Worm (Caenorhabditis elegans) whole organism, late embryonic: ENCODE measurements around the gene C07A9.13.

Experiments used
- C08G9.2 ChIP-seq: sonication (generic microtip); optimal IDR thresholded peaks from 2 replicates; lab custom pipeline; 2016; ENCODE audit warnings: mild to moderate bottlenecking, missing genetic modification characterization, moderate library complexity, missing compliant biosample characterization
- F13H6.1 ChIP-seq: sonication (generic microtip); optimal IDR thresholded peaks from 2 replicates; lab custom pipeline; 2016; ENCODE audit warnings: missing genetic modification characterization, missing compliant biosample characterization
- T23F11.4 ChIP-seq: fragments of 200-800 bp; sonication (Bioruptor generic); optimal IDR thresholded peaks from 2 replicates; lab custom pipeline; 2018; ENCODE audit warnings: mild to moderate bottlenecking, missing genetic modification characterization, missing compliant biosample characterization
- Y22D7AL.16 ChIP-seq: sonication (generic microtip); optimal IDR thresholded peaks from 2 replicates; lab custom pipeline; 2016; ENCODE audit warnings: missing genetic modification characterization, missing compliant biosample characterization
- ceh-14 ChIP-seq: sonication (generic microtip); optimal IDR thresholded peaks from 2 replicates; lab custom pipeline; 2016; ENCODE audit warnings: missing genotype, missing genetic modification characterization, missing compliant biosample characterization
- ceh-18 ChIP-seq: sonication (generic microtip); optimal IDR thresholded peaks from 2 replicates; lab custom pipeline; 2016; ENCODE audit warnings: missing genetic modification characterization, missing compliant biosample characterization
- ceh-22 ChIP-seq: sonication (generic microtip); optimal IDR thresholded peaks from 2 replicates; lab custom pipeline; 2017; ENCODE audit warnings: missing biosample characterization, missing genetic modification characterization
- ceh-24 ChIP-seq: sonication (generic microtip); optimal IDR thresholded peaks from 2 replicates; lab custom pipeline; 2016; ENCODE audit warnings: mild to moderate bottlenecking, missing genetic modification characterization, missing compliant biosample characterization
- ceh-30 ChIP-seq: fragments of 150-350 bp; optimal IDR thresholded peaks from 2 replicates; lab custom pipeline; 2014; ENCODE audit warnings: missing biosample characterization, missing genetic modification characterization
- ceh-31 ChIP-seq: sonication (generic microtip); optimal IDR thresholded peaks from 2 replicates; lab custom pipeline; 2016; ENCODE audit warnings: missing genetic modification characterization, missing compliant biosample characterization
- ceh-34 ChIP-seq: sonication (generic microtip); optimal IDR thresholded peaks from 2 replicates; lab custom pipeline; 2016; ENCODE audit warnings: mild to moderate bottlenecking, missing genetic modification characterization, missing compliant biosample characterization
- ceh-48 ChIP-seq: sonication (generic microtip); optimal IDR thresholded peaks from 2 replicates; lab custom pipeline; 2016; ENCODE audit warnings: missing genetic modification characterization, inconsistent platforms, missing compliant biosample characterization
- dmd-4 ChIP-seq: sonication (generic microtip); optimal IDR thresholded peaks from 2 replicates; lab custom pipeline; 2016; ENCODE audit warnings: borderline replicate concordance, missing genetic modification characterization, missing compliant biosample characterization
- dve-1 ChIP-seq: sonication (generic microtip); optimal IDR thresholded peaks from 2 replicates; lab custom pipeline; 2017; ENCODE audit warnings: antibody characterized with exemption, mild to moderate bottlenecking, missing genetic modification characterization, missing compliant biosample characterization
- ets-4 ChIP-seq: sonication (generic microtip); optimal IDR thresholded peaks from 2 replicates; lab custom pipeline; 2016; ENCODE audit warnings: missing genetic modification characterization, missing compliant biosample characterization
- fax-1 ChIP-seq: sonication (generic microtip); optimal IDR thresholded peaks from 2 replicates; lab custom pipeline; 2016; ENCODE audit warnings: missing genotype, missing genetic modification characterization, missing compliant biosample characterization
- gmeb-2 ChIP-seq: sonication (generic microtip); optimal IDR thresholded peaks from 2 replicates; lab custom pipeline; 2016; ENCODE audit warnings: missing genetic modification characterization, inconsistent platforms, missing compliant biosample characterization
- hlh-13 ChIP-seq: fragments of 200-800 bp; sonication (Bioruptor generic); optimal IDR thresholded peaks from 2 replicates; lab custom pipeline; 2018; ENCODE audit warnings: mild to moderate bottlenecking, missing genetic modification characterization, missing compliant biosample characterization
- hlh-6 ChIP-seq: sonication (generic microtip); optimal IDR thresholded peaks from 2 replicates; lab custom pipeline; 2016; ENCODE audit warnings: missing genotype, missing genetic modification characterization, missing compliant biosample characterization
- hlh-8 ChIP-seq: sonication (generic microtip); optimal IDR thresholded peaks from 2 replicates; lab custom pipeline; 2016; ENCODE audit warnings: missing genotype, missing genetic modification characterization, missing compliant biosample characterization
- lim-6 ChIP-seq: sonication (generic microtip); optimal IDR thresholded peaks from 2 replicates; lab custom pipeline; 2016; ENCODE audit warnings: missing genetic modification characterization, missing compliant biosample characterization
- nhr-232 ChIP-seq: sonication (generic microtip); optimal IDR thresholded peaks from 2 replicates; lab custom pipeline; 2016; ENCODE audit warnings: missing genetic modification characterization, missing compliant biosample characterization
- npax-4 ChIP-seq: sonication (generic microtip); optimal IDR thresholded peaks from 2 replicates; lab custom pipeline; 2016; ENCODE audit warnings: missing genetic modification characterization, missing compliant biosample characterization
- odd-2 ChIP-seq: sonication (generic microtip); optimal IDR thresholded peaks from 2 replicates; lab custom pipeline; 2017; ENCODE audit warnings: antibody characterized with exemption, mild to moderate bottlenecking, missing genetic modification characterization, missing compliant biosample characterization
- pax-1 ChIP-seq: fragments of 150-350 bp; optimal IDR thresholded peaks from 2 replicates; lab custom pipeline; 2014; ENCODE audit warnings: missing biosample characterization, missing genetic modification characterization
- pha-4 ChIP-seq: fragments of 150-350 bp; optimal IDR thresholded peaks from 2 replicates; lab custom pipeline; 2018; ENCODE audit warnings: missing biosample characterization, missing genetic modification reagents, missing genetic modification characterization
- pros-1 ChIP-seq: fragments of 150-350 bp; optimal IDR thresholded peaks from 2 replicates; lab custom pipeline; 2014; ENCODE audit warnings: missing biosample characterization, missing genetic modification reagents, missing genetic modification characterization
- rnt-1 ChIP-seq: sonication (generic microtip); optimal IDR thresholded peaks from 2 replicates; lab custom pipeline; 2016; ENCODE audit warnings: missing genetic modification characterization, missing compliant biosample characterization
- sox-2 ChIP-seq: fragments of 200-800 bp; sonication (Bioruptor generic); IDR thresholded peaks from 2 replicates; pipeline ENCODE4 v1.3.6; 2022; ENCODE audit warnings: missing genetic modification reagents, missing genetic modification characterization, missing compliant biosample characterization
- syd-9 ChIP-seq: sonication (generic microtip); optimal IDR thresholded peaks from 2 replicates; lab custom pipeline; 2016; ENCODE audit warnings: mild to moderate bottlenecking, missing genetic modification characterization, moderate library complexity, missing compliant biosample characterization
- tbx-2 ChIP-seq: sonication (generic microtip); optimal IDR thresholded peaks from 2 replicates; lab custom pipeline; 2016; ENCODE audit warnings: missing genetic modification characterization, missing compliant biosample characterization
- ttx-3 ChIP-seq: sonication (generic microtip); optimal IDR thresholded peaks from 2 replicates; lab custom pipeline; 2016; ENCODE audit warnings: missing genetic modification reagents, missing genetic modification characterization, missing compliant biosample characterization
- unc-42 ChIP-seq: sonication (generic microtip); optimal IDR thresholded peaks from 2 replicates; lab custom pipeline; 2016; ENCODE audit warnings: missing genotype, missing genetic modification characterization, missing compliant biosample characterization
- unc-86 ChIP-seq: sonication (generic microtip); optimal IDR thresholded peaks from 2 replicates; lab custom pipeline; 2016; ENCODE audit warnings: missing genetic modification characterization, missing compliant biosample characterization
- zip-5 ChIP-seq: sonication (generic microtip); optimal IDR thresholded peaks from 2 replicates; lab custom pipeline; 2016; ENCODE audit warnings: missing genetic modification characterization, missing compliant biosample characterization

The C07A9.13 gene

DNA sequence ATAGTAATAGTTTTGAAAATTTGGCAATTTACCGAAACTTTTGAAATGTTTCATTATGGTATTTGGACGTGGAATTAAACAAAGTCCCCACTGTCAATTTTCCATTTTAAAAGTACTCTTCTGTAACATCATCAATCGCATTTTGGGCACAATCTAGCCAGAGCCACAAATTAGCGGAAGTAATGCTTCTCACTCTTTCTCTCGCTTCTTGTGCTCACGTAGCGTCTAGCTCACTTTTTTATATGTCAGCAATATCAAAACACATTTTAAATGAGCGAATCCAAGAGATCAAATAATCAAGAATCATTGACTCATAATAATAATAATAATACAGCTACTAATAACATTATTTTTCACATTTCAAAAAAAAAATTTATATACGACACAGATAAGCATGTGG, 17.2 kb downstream of the C07A9.13 start:
- TF ChIP-seq pros-1 (tag; lab: Kevin White, UChicago) = no peak
- no peak for TF ChIP-seq dve-1 (tag; lab: Kevin White, UChicago)
- TF ChIP-seq ceh-24 (tag; lab: Kevin White, UChicago) = no peak
- TF ChIP-seq ceh-18 = no peak
- TF ChIP-seq fax-1 (tag; lab: Kevin White, UChicago) = no peak
- TF ChIP-seq ceh-14 (tag; lab: Kevin White, UChicago) = no peak

DNA sequence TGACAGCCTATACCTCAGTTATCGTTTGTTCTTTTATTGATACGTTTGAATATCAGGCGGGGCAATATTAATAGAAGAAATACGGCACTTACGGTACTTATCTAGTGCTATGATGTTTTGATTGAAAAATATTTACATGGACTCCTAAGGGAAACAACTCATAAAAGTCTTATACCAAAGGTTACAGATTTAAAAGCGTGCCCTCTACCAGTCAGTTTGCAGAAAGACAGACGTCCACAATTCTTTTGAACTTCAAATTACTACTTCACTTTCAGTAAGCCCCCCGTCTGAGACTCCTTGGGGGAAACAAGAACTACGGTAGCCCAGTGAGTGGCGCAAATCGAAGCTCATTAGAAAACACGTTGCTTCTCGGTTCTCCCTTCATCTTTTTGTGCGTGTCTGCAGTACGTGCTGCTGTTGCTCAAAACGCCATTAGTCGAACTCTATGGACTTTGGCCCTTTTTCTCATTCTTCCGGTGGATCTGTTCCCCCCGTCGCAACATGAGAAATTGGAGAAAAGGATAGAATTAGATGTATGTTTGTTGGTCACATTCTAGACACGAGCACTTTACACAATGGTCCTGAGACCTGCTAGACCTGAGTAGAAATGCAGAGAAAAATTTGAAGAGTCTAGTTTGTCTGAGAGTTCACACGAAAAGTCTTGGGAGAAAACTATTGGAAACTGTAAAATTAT, 18.7 kb downstream of the C07A9.13 start:
- TF ChIP-seq ceh-22 (tag; lab: Kevin White, UChicago) (no peak), ceh-18 (peak; percentile 49)

DNA sequence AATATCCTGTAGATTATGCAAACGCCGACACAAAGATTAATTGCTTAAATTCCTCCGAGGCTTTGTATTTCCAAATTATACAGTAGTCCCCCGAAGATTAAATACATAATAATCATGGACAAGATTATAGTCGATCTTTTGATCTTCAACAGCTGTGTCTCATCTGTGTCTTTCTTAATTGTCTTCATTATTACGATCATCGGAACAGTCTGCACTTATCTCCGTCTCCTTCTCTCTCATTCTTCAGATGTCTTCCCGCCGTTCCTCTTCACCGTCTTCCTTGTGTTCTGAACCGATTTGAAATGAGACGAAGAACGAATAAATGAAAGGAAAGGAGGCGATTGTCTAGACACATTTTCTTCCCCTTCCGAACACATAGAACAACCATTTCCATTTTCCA, 20.0 kb downstream of the C07A9.13 start:
- TF ChIP-seq ets-4 (tag; lab: Kevin White, UChicago) = no peak
- TF ChIP-seq hlh-8 (tag; lab: Kevin White, UChicago) = peak; percentile 40
- TF ChIP-seq, all 69 proteins: peak for 1

- TF ChIP-seq zip-5 (no peak), pax-1 (no peak), ceh-31 (tag; lab: Kevin White, UChicago) (no peak), ceh-34 (tag; lab: Kevin White, UChicago) (no peak), odd-2 (tag; lab: Kevin White, UChicago) (no peak), ttx-3 (tag; lab: Kevin White, UChicago) (no peak), gmeb-2 (tag; lab: Kevin White, UChicago) (no peak), ceh-14 (tag; lab: Kevin White, UChicago) (no peak), rnt-1 (no peak)
Measured at ce11 chrIII:9658569-9658968, 22.5 kb downstream of the C07A9.13 start.

- TF ChIP-seq F13H6.1 (tag; lab: Kevin White, UChicago) = no peak
- no peak for TF ChIP-seq C08G9.2 (tag; lab: Kevin White, UChicago)
- no peak for TF ChIP-seq tbx-2 (tag; lab: Kevin White, UChicago)
- TF ChIP-seq ceh-48 (tag; lab: Kevin White, UChicago) = no peak
- TF ChIP-seq dve-1 (tag; lab: Kevin White, UChicago) = no peak
- no peak for TF ChIP-seq pha-4 (tag; lab: Kevin White, UChicago)
- no peak for TF ChIP-seq nhr-232 (tag; lab: Kevin White, UChicago)
- no peak for TF ChIP-seq ets-4 (tag; lab: Kevin White, UChicago)
- TF ChIP-seq npax-4 (tag; lab: Kevin White, UChicago) = no peak
- TF ChIP-seq hlh-13 (GFP tag; lab: Kevin White, UChicago) = no peak
- no peak for TF ChIP-seq unc-42 (tag; lab: Kevin White, UChicago)
- no peak for TF ChIP-seq sox-2 (GFP tag; lab: Robert Waterston, UW)
- no peak for TF ChIP-seq hlh-6 (tag; lab: Kevin White, UChicago)
- no peak for TF ChIP-seq ceh-30 (tag; lab: Kevin White, UChicago)
- no peak for TF ChIP-seq syd-9 (tag; lab: Kevin White, UChicago)
Measured at ce11 chrIII:9655802-9656201, 25.3 kb downstream of the C07A9.13 start, which contains the start of gene C15H7.4. Gene C15H7.4 (minus strand): TSS chrIII:9655902.

ce11 chrIII:9651871-9652270, 29.2 kb downstream of the C07A9.13 start, which contains the start of gene C15H7.3:
Gene C15H7.3 (minus strand): TSS chrIII:9651971.
- TF ChIP-seq rnt-1 (no peak), F13H6.1 (tag; lab: Kevin White, UChicago) (no peak), unc-86 (no peak), npax-4 (tag; lab: Kevin White, UChicago) (no peak), T23F11.4 (no peak), C08G9.2 (tag; lab: Kevin White, UChicago) (no peak), odd-2 (tag; lab: Kevin White, UChicago) (no peak), sox-2 (GFP tag; lab: Robert Waterston, UW) (no peak), lim-6 (no peak), dmd-4 (tag; lab: Kevin White, UChicago) (no peak), Y22D7AL.16 (tag; lab: Kevin White, UChicago) (no peak), gmeb-2 (tag; lab: Kevin White, UChicago) (no peak)
